Fruit fly (Drosophila melanogaster): ENCODE data around the gene CG34456.

Gene CG34456

dm6 chr3L:9410754-9411423 is 49.0 kb downstream of the CG34456 start, which contains the start of the genes CG4022 and Cpsf5:
TSS of gene CG4022 (minus strand) at chr3L:9410832.
TSS of gene Cpsf5 (plus strand) at chr3L:9411038.
- TF ChIP-seq cic (GFP tag; optimal IDR thresholded peaks at IDR 0.05) (peak; percentile 66), bab1 (GFP tag; optimal IDR thresholded peaks at IDR 0.05) (peak; percentile 80), CG11617 (GFP tag; optimal IDR thresholded peaks at IDR 0.05) (peak; percentile 90), cnc (optimal IDR thresholded peaks at IDR 0.05) (no peak), CG33017 (tag; optimal IDR thresholded peaks at IDR 0.05) (peak; percentile 84), Mnt (GFP tag; optimal IDR thresholded peaks at IDR 0.05) (peak; percentile 89), pad (GFP tag; optimal IDR thresholded peaks at IDR 0.05) (peak; percentile 61), Crg-1 (GFP tag; optimal IDR thresholded peaks at IDR 0.05) (peak; percentile 77), ovo (GFP tag; optimal IDR thresholded peaks at IDR 0.05) (peak; percentile 74), toe (GFP tag; optimal IDR thresholded peaks at IDR 0.05) (peak; percentile 91), tj (GFP tag; optimal IDR thresholded peaks at IDR 0.05) (peak; percentile 72), CG14711 (tag; optimal IDR thresholded peaks at IDR 0.05) (peak; percentile 85), CG7101 (tag; optimal IDR thresholded peaks at IDR 0.05) (peak; percentile 88), Hr96 (GFP tag; optimal IDR thresholded peaks at IDR 0.05) (no peak), kay (GFP tag; ENCODE audit: borderline replicate concordance) (peak; percentile 87), Clk (GFP tag; optimal IDR thresholded peaks at IDR 0.05) (peak; percentile 62), CG5204 (GFP tag; optimal IDR thresholded peaks at IDR 0.05) (no peak), CG12768 (GFP tag; optimal IDR thresholded peaks at IDR 0.05) (peak; percentile 78), CG1620 (GFP tag; optimal IDR thresholded peaks at IDR 0.05) (peak; percentile 84), CG7045 (GFP tag; optimal IDR thresholded peaks at IDR 0.05) (peak; percentile 83)

All from whole organism, adult.